Worm (Caenorhabditis elegans) whole organism, L4 larva: Measurements from ENCODE around the gene T22B2.1.

Experiments used
- ZK546.5 ChIP-seq, 2 experiments: sonication (generic microtip); optimal IDR thresholded peaks; 2 replicates each; lab custom pipeline; 2017; ENCODE audit warnings: missing biosample characterization in 2 of 2, missing genetic modification characterization in 2 of 2
- daf-12 ChIP-seq: fragments of 150-350 bp; optimal IDR thresholded peaks from 2 replicates; lab custom pipeline; 2014; ENCODE audit warnings: missing biosample characterization, missing genetic modification reagents, missing genetic modification characterization
- lim-7 ChIP-seq: fragments of 200-800 bp; sonication (Bioruptor generic); IDR thresholded peaks from 2 replicates; pipeline ENCODE4 v1.3.6; 2022; ENCODE audit warnings: missing genetic modification characterization, missing compliant biosample characterization
- lin-39 ChIP-seq: fragments of 150-350 bp; optimal IDR thresholded peaks from 2 replicates; lab custom pipeline; 2014; ENCODE audit warnings: missing biosample characterization, missing genetic modification reagents, missing genetic modification characterization
- mdl-1 ChIP-seq, 2 experiments: fragments of 150-350 bp in 1 of 2; sonication (generic microtip) in 1 of 2; optimal IDR thresholded peaks; 2 replicates each; lab custom pipeline; 2014 to 2017; ENCODE audit warnings: missing biosample characterization in 2 of 2, missing genetic modification characterization in 2 of 2
- nhr-102 ChIP-seq: sonication (generic microtip); optimal IDR thresholded peaks from 2 replicates; lab custom pipeline; 2016; ENCODE audit warnings: mild to moderate bottlenecking, missing genetic modification characterization, moderate library complexity, missing compliant biosample characterization
- nhr-11 ChIP-seq: fragments of 150-350 bp; optimal IDR thresholded peaks from 2 replicates; lab custom pipeline; 2014; ENCODE audit warnings: missing biosample characterization, missing genetic modification characterization
- unc-39 ChIP-seq: sonication (generic microtip); optimal IDR thresholded peaks from 2 replicates; lab custom pipeline; 2017; ENCODE audit warnings: missing biosample characterization, missing genetic modification characterization

DNA sequence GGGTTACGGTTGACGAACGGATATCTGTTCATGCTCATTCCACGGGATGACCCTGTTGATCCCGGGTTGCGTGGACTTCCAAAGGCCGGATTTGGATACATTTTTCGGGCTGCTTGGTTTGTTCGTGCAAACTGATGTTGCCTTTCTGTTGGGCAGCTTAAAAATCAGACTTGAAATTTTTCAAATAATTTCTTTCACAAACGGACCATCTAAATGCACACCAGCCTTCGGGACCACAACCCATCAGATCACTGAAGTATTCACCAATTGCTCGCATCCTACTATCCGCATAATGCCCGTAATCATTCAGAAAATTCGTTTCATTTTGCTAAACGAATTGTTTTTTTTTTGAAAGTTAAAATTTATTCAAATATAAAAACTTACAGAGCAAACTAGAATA lies 30.3 kb upstream of the T22B2.1 start, which contains the start of gene F47F2.3:
- TF ChIP-seq nhr-11: no peak
- TF ChIP-seq ZK546.5 (tag; optimal IDR thresholded peaks at IDR 0.05; lab: Kevin White, UChicago): no peak
- no peak for TF ChIP-seq mdl-1 (tag; optimal IDR thresholded peaks at IDR 0.05; lab: Kevin White, UChicago)
- TF ChIP-seq daf-12 (tag; lab: Kevin White, UChicago): no peak
- TF ChIP-seq unc-39 (tag; lab: Kevin White, UChicago): no peak
- TF ChIP-seq lim-7 (GFP tag; lab: Robert Waterston, UW): no peak
- no peak for TF ChIP-seq lin-39 (tag; lab: Kevin White, UChicago)
- TF ChIP-seq nhr-102: no peak
